3 fruit fly cellular contexts compared by ENCODE assay signal in genomic region chrX:12742651-12743020, dm6.
A peak's percentile ranks its signal among the peaks of the same experiment; 100 is the strongest.
TF ChIP-seq lines count a peak whose summit lies in the region.

No protein-coding gene starts in this region.

- no peak for TF ChIP-seq CTCF in whole organism, embryonic (GFP tag; optimal IDR thresholded peaks at IDR 0.05; lab: Kevin White, UChicago)

TF ChIP-seq in whole organism, embryonic, 481 proteins besides CTCF, POLR2A, EP300 and RAD21:
- TF ChIP-seq CG15073 (GFP tag; optimal IDR thresholded peaks at IDR 0.05; lab: Kevin White, UChicago) (peak; percentile 95), Adf1 (GFP tag; IDR thresholded peaks at IDR 0.05; lab: Robert Waterston, UW) (peak; percentile 67; the same call in 1 of the 2 replicates), CG11723 (GFP tag; optimal IDR thresholded peaks at IDR 0.05; lab: Kevin White, UChicago) (no peak)
TF ChIP-seq in whole organism, embryonic: peak in this region for 2.

TF ChIP-seq in whole organism, prepupa, 60 proteins besides CTCF, POLR2A, EP300 and RAD21:
- no peak for TF ChIP-seq CG16779 (tag; optimal IDR thresholded peaks at IDR 0.05; lab: Kevin White, UChicago)
- TF ChIP-seq CG6163 (GFP tag; IDR thresholded peaks at IDR 0.05; lab: Robert Waterston, UW) = no peak
- no peak for TF ChIP-seq CG11294 (GFP tag; IDR thresholded peaks at IDR 0.05; lab: Robert Waterston, UW)
- TF ChIP-seq fkh (GFP tag; optimal IDR thresholded peaks at IDR 0.05; lab: Kevin White, UChicago) = no peak
- no peak for TF ChIP-seq CG4318 (GFP tag; optimal IDR thresholded peaks at IDR 0.05; lab: Kevin White, UChicago)
- TF ChIP-seq Blimp-1 (GFP tag; optimal IDR thresholded peaks at IDR 0.05; lab: Kevin White, UChicago) = no peak
- TF ChIP-seq OdsH (GFP tag; optimal IDR thresholded peaks at IDR 0.05; lab: Kevin White, UChicago) = no peak
- peak; percentile 1; the same call in 1 of the 2 replicates for TF ChIP-seq CG15336 (GFP tag; IDR thresholded peaks at IDR 0.05; lab: Robert Waterston, UW)
- no peak for TF ChIP-seq achi (GFP tag; optimal IDR thresholded peaks at IDR 0.05; lab: Kevin White, UChicago)
- no peak for TF ChIP-seq ss (GFP tag; optimal IDR thresholded peaks at IDR 0.05; lab: Kevin White, UChicago)
- TF ChIP-seq acj6 (GFP tag; optimal IDR thresholded peaks at IDR 0.05; lab: Kevin White, UChicago) = no peak
- TF ChIP-seq CG6276 (GFP tag; optimal IDR thresholded peaks at IDR 0.05; lab: Kevin White, UChicago) = no peak
- no peak for TF ChIP-seq CG10631 (GFP tag; optimal IDR thresholded peaks at IDR 0.05; lab: Kevin White, UChicago)
- no peak for TF ChIP-seq salr (GFP tag; optimal IDR thresholded peaks at IDR 0.05; lab: Kevin White, UChicago)
- TF ChIP-seq svp (GFP tag; lab: Kevin White, UChicago) = peak; percentile 34
- no peak for TF ChIP-seq net (GFP tag; optimal IDR thresholded peaks at IDR 0.05; lab: Kevin White, UChicago)
- TF ChIP-seq esn (GFP tag; optimal IDR thresholded peaks at IDR 0.05; lab: Kevin White, UChicago) = no peak
- TF ChIP-seq Hr39 (GFP tag; optimal IDR thresholded peaks at IDR 0.05; lab: Kevin White, UChicago) = no peak
- no peak for TF ChIP-seq dac (GFP tag; optimal IDR thresholded peaks at IDR 0.05; lab: Kevin White, UChicago)
- TF ChIP-seq Gug (GFP tag; IDR thresholded peaks at IDR 0.05; lab: Robert Waterston, UW) = no peak
- no peak for TF ChIP-seq Sox14 (GFP tag; optimal IDR thresholded peaks at IDR 0.05; lab: Kevin White, UChicago)
- no peak for TF ChIP-seq Sox102F (GFP tag; optimal IDR thresholded peaks at IDR 0.05; lab: Kevin White, UChicago)
- peak; percentile 13 for TF ChIP-seq CG6808 (GFP tag; optimal IDR thresholded peaks at IDR 0.05; lab: Kevin White, UChicago)

TF ChIP-seq in whole organism, pupa, 21 proteins besides CTCF, POLR2A, EP300 and RAD21:
- TF ChIP-seq CG34367 (tag; optimal IDR thresholded peaks at IDR 0.05; lab: Kevin White, UChicago) = no peak
- peak; percentile 33; the same call in 1 of the 3 replicates for TF ChIP-seq CG4496 (GFP tag; IDR thresholded peaks at IDR 0.05; lab: Robert Waterston, UW)
- TF ChIP-seq CG12605 (GFP tag; IDR thresholded peaks at IDR 0.05; lab: Robert Waterston, UW) = peak; percentile 34; the same call in 1 of the 2 replicates
- no peak for TF ChIP-seq CG8301 (tag; optimal IDR thresholded peaks at IDR 0.05; lab: Kevin White, UChicago)
- TF ChIP-seq CG32121 (GFP tag; IDR thresholded peaks at IDR 0.05; lab: Robert Waterston, UW) = no peak
- no peak for TF ChIP-seq Pif1B (GFP tag; optimal IDR thresholded peaks at IDR 0.05; lab: Kevin White, UChicago)
- TF ChIP-seq CG8159 (tag; optimal IDR thresholded peaks at IDR 0.05; lab: Kevin White, UChicago) = no peak
- TF ChIP-seq CG10348 (GFP tag; IDR thresholded peaks at IDR 0.05; lab: Robert Waterston, UW) = no peak
- TF ChIP-seq CG13204 (GFP tag; optimal IDR thresholded peaks at IDR 0.05; lab: Kevin White, UChicago) = no peak
- no peak for TF ChIP-seq EcR (GFP tag; optimal IDR thresholded peaks at IDR 0.05; lab: Kevin White, UChicago)
- TF ChIP-seq Ets98B (GFP tag; IDR thresholded peaks at IDR 0.05; lab: Robert Waterston, UW) = no peak; the same call in 1 of the 2 replicates
- TF ChIP-seq Pif1A (GFP tag; optimal IDR thresholded peaks at IDR 0.05; lab: Kevin White, UChicago) = no peak
- TF ChIP-seq CG14655 (GFP tag; optimal IDR thresholded peaks at IDR 0.05; lab: Kevin White, UChicago) = no peak
- no peak for TF ChIP-seq CG15710 (tag; optimal IDR thresholded peaks at IDR 0.05; lab: Kevin White, UChicago)
